Fruit fly (Drosophila melanogaster) whole organism, embryonic: ENCODE measurements around the gene CG32074.

ENCODE experiments used
- CG13287 ChIP-seq: fragments of 200-800 bp; sonication (Bioruptor generic); IDR thresholded peaks from 2 replicates; pipeline ENCODE4 v1.3.6; 2022; ENCODE audit warnings: missing biosample characterization, missing genetic modification characterization; ENCODE audit not compliant: partially characterized antibody
- CG14441 ChIP-seq: fragments of 200-800 bp; sonication (Bioruptor generic); IDR thresholded peaks from 2 replicates; pipeline ENCODE4 v1.3.6; 2022; ENCODE audit warnings: missing biosample characterization, missing genetic modification characterization
- CG15269 ChIP-seq: fragments of 200-800 bp; sonication (Bioruptor generic); optimal IDR thresholded peaks from 2 replicates; lab custom pipeline; 2018; ENCODE audit warnings: missing biosample characterization, mild to moderate bottlenecking, missing genetic modification characterization, moderate library complexity
- CG1529 ChIP-seq: fragments of 200-800 bp; sonication (Bioruptor generic); optimal IDR thresholded peaks from 3 replicates; lab custom pipeline; 2018; ENCODE audit warnings: missing biosample characterization, missing genetic modification characterization
- CG15601 ChIP-seq: fragments of 200-800 bp; sonication (Bioruptor generic); optimal IDR thresholded peaks from 3 replicates; lab custom pipeline; 2019; ENCODE audit warnings: missing biosample characterization, mild to moderate bottlenecking, missing genetic modification characterization, moderate library complexity
- CG2199 ChIP-seq: fragments of 200-800 bp; sonication (Bioruptor generic); IDR thresholded peaks from 3 replicates; pipeline ENCODE4 v1.3.6; 2022; ENCODE audit warnings: missing biosample characterization, missing genetic modification characterization
- CG30431 ChIP-seq: fragments of 200-800 bp; sonication (Bioruptor generic); optimal IDR thresholded peaks from 2 replicates; lab custom pipeline; 2017; ENCODE audit warnings: missing biosample characterization, missing genetic modification characterization
- CG3281 ChIP-seq: fragments of 200-800 bp; sonication (Bioruptor generic); optimal IDR thresholded peaks from 3 replicates; lab custom pipeline; 2017; ENCODE audit warnings: missing biosample characterization, mild to moderate bottlenecking, missing genetic modification characterization
- CG43689 ChIP-seq: fragments of 200-800 bp; sonication (Bioruptor generic); IDR thresholded peaks from 2 replicates; pipeline ENCODE4 v1.3.6; 2022; ENCODE audit warnings: missing biosample characterization, missing genetic modification characterization
- CG4617 ChIP-seq: fragments of 200-800 bp; sonication (Bioruptor generic); optimal IDR thresholded peaks from 3 replicates; lab custom pipeline; 2016; ENCODE audit warnings: missing biosample characterization, missing genetic modification characterization, borderline replicate concordance
- CG7357 ChIP-seq: fragments of 200-800 bp; sonication (Bioruptor generic); IDR thresholded peaks from 3 replicates; pipeline ENCODE4 v1.3.6; 2022; ENCODE audit warnings: missing biosample characterization, missing genetic modification characterization
- CG7556 ChIP-seq: fragments of 200-800 bp; sonication (Bioruptor generic); optimal IDR thresholded peaks from 2 replicates; lab custom pipeline; 2017; ENCODE audit warnings: missing biosample characterization, mild to moderate bottlenecking, missing genetic modification characterization
- CG8290 ChIP-seq, 3 experiments: fragments of 200-800 bp; sonication (Bioruptor generic); optimal IDR thresholded peaks; 2 replicates each; lab custom pipeline; 2016 to 2019; ENCODE audit warnings: missing biosample characterization in 3 of 3, missing genetic modification characterization in 3 of 3, mild to moderate bottlenecking in 2 of 3, moderate library complexity in 1 of 3
- CG9609 ChIP-seq: fragments of 200-800 bp; sonication (Bioruptor generic); optimal IDR thresholded peaks from 3 replicates; lab custom pipeline; 2016; ENCODE audit warnings: missing biosample characterization, missing genetic modification characterization
- CG9797 ChIP-seq: fragments of 200-800 bp; sonication (Bioruptor generic); optimal IDR thresholded peaks from 3 replicates; lab custom pipeline; 2018; ENCODE audit warnings: missing biosample characterization, mild to moderate bottlenecking, missing genetic modification characterization
- CoRest ChIP-seq: fragments of 200-800 bp; sonication (Bioruptor generic); optimal IDR thresholded peaks from 3 replicates; lab custom pipeline; 2018; ENCODE audit warnings: missing biosample characterization, mild to moderate bottlenecking, missing genetic modification characterization, moderate library complexity
- Dip2 ChIP-seq: fragments of 200-800 bp; sonication (Bioruptor generic); IDR thresholded peaks from 2 replicates; pipeline ENCODE4 v1.3.6; 2022; ENCODE audit warnings: missing biosample characterization, missing genetic modification characterization
- Dp ChIP-seq: fragments of 200-800 bp; sonication (Bioruptor generic); optimal IDR thresholded peaks from 2 replicates; lab custom pipeline; 2018; ENCODE audit warnings: missing biosample characterization, mild to moderate bottlenecking, missing genetic modification characterization, moderate library complexity
- E2f2 ChIP-seq: fragments of 200-800 bp; sonication (Bioruptor generic); IDR thresholded peaks from 2 replicates; pipeline ENCODE4 v1.3.6; 2022; ENCODE audit warnings: missing biosample characterization, missing genetic modification characterization
- Elba2 ChIP-seq: fragments of 200-800 bp; sonication (Bioruptor generic); optimal IDR thresholded peaks from 3 replicates; lab custom pipeline; 2016; ENCODE audit warnings: missing biosample characterization, missing genetic modification characterization
- Lhr ChIP-seq: fragments of 200-800 bp; sonication (Bioruptor generic); optimal IDR thresholded peaks from 3 replicates; lab custom pipeline; 2017; ENCODE audit warnings: mild to moderate bottlenecking, missing biosample characterization, missing genetic modification reagents, missing genetic modification characterization
- MBD-R2 ChIP-seq: fragments of 200-800 bp; sonication (Bioruptor generic); IDR thresholded peaks from 2 replicates; pipeline ENCODE4 v1.3.6; 2022; ENCODE audit warnings: missing biosample characterization, missing genetic modification characterization
- MESR4 ChIP-seq: fragments of 200-800 bp; sonication (Bioruptor generic); optimal IDR thresholded peaks from 2 replicates; lab custom pipeline; 2018; ENCODE audit warnings: missing biosample characterization, mild to moderate bottlenecking, missing genetic modification characterization, moderate library complexity
- Med ChIP-seq: fragments of 200-800 bp; sonication (Bioruptor generic); peaks from one replicate; lab custom pipeline; 2016; ENCODE audit warnings: missing biosample characterization, missing genetic modification characterization, mild to moderate bottlenecking, inconsistent platforms, moderate library complexity
- Myb ChIP-seq: fragments of 200-800 bp; sonication (Bioruptor generic); optimal IDR thresholded peaks from 2 replicates; lab custom pipeline; 2016; ENCODE audit warnings: missing biosample characterization, missing genetic modification characterization
- Neu2 ChIP-seq: fragments of 200-800 bp; sonication (Bioruptor generic); optimal IDR thresholded peaks from 3 replicates; lab custom pipeline; 2016; ENCODE audit warnings: missing biosample characterization, missing genetic modification characterization, borderline replicate concordance
- Ptx1 ChIP-seq: fragments of 200-800 bp; sonication (Bioruptor generic); IDR thresholded peaks from 2 replicates; pipeline ENCODE4 v1.3.6; 2022; ENCODE audit warnings: missing biosample characterization, missing genetic modification characterization
- Rfx ChIP-seq: fragments of 200-800 bp; sonication (Bioruptor generic); IDR thresholded peaks from 2 replicates; pipeline ENCODE4 v1.3.6; 2022; ENCODE audit warnings: missing biosample characterization, missing genetic modification characterization
- bbx ChIP-seq: fragments of 200-800 bp; sonication (Bioruptor generic); IDR thresholded peaks from 2 replicates; pipeline ENCODE4 v1.3.6; 2022; ENCODE audit warnings: missing biosample characterization, missing genetic modification characterization; ENCODE audit not compliant: partially characterized antibody
- ci ChIP-seq: fragments of 200-800 bp; sonication (Bioruptor generic); IDR thresholded peaks from 3 replicates; pipeline ENCODE4 v1.3.6; 2022; ENCODE audit warnings: missing biosample characterization, missing genetic modification characterization
- crp ChIP-seq, 2 experiments: fragments of 200-800 bp; sonication (Bioruptor generic); optimal IDR thresholded peaks; 2 replicates in 1 of 2; 3 replicates in 1 of 2; lab custom pipeline; 2017; ENCODE audit warnings: missing biosample characterization in 2 of 2, missing genetic modification characterization in 2 of 2, mild to moderate bottlenecking in 1 of 2, moderate library complexity in 1 of 2
- dpn ChIP-seq, 2 experiments: fragments of 200-800 bp; sonication (Bioruptor generic); optimal IDR thresholded peaks; 3 replicates each; lab custom pipeline; 2016; ENCODE audit warnings: missing biosample characterization in 2 of 2, missing genetic modification characterization in 2 of 2
- dysf ChIP-seq: fragments of 200-800 bp; sonication (Bioruptor generic); IDR thresholded peaks from 3 replicates; pipeline ENCODE4 v1.3.6; 2022; ENCODE audit warnings: missing biosample characterization, missing genetic modification characterization
- esg ChIP-seq: fragments of 200-800 bp; sonication (Bioruptor generic); conservative IDR thresholded peaks from 2 replicates; pipeline ENCODE4 v1.3.6; 2022; ENCODE audit warnings: missing biosample characterization, missing genetic modification characterization
- fd64A ChIP-seq: fragments of 200-800 bp; sonication (Bioruptor generic); optimal IDR thresholded peaks from 3 replicates; lab custom pipeline; 2018; ENCODE audit warnings: missing biosample characterization, mild to moderate bottlenecking, missing genetic modification characterization
- gfzf ChIP-seq: fragments of 200-800 bp; sonication (Bioruptor generic); optimal IDR thresholded peaks from 2 replicates; lab custom pipeline; 2016; ENCODE audit warnings: missing biosample characterization, mild to moderate bottlenecking, missing genetic modification characterization, moderate library complexity
- insv ChIP-seq, 2 experiments: fragments of 200-800 bp; sonication (Bioruptor generic); optimal IDR thresholded peaks; 3 replicates each; lab custom pipeline; 2016 to 2018; ENCODE audit warnings: missing biosample characterization in 2 of 2, missing genetic modification characterization in 2 of 2
- mam ChIP-seq: fragments of 200-800 bp; sonication (Bioruptor generic); optimal IDR thresholded peaks from 3 replicates; lab custom pipeline; 2016; ENCODE audit warnings: missing biosample characterization, missing genetic modification characterization
- pzg ChIP-seq: fragments of 200-800 bp; sonication (Bioruptor generic); optimal IDR thresholded peaks from 3 replicates; lab custom pipeline; 2018; ENCODE audit warnings: missing biosample characterization, mild to moderate bottlenecking, missing genetic modification characterization, moderate library complexity
- scrt ChIP-seq: fragments of 200-800 bp; sonication (Bioruptor generic); optimal IDR thresholded peaks from 2 replicates; lab custom pipeline; 2018; ENCODE audit warnings: missing biosample characterization, mild to moderate bottlenecking, missing genetic modification characterization, moderate library complexity
- so ChIP-seq: fragments of 200-800 bp; sonication (Bioruptor generic); IDR thresholded peaks from 3 replicates; pipeline ENCODE4 v1.3.6; 2022; ENCODE audit warnings: missing biosample characterization, missing genetic modification characterization
- stwl ChIP-seq: fragments of 200-800 bp; sonication (Bioruptor generic); optimal IDR thresholded peaks from 3 replicates; lab custom pipeline; 2018; ENCODE audit warnings: missing biosample characterization, mild to moderate bottlenecking, missing genetic modification characterization, moderate library complexity
- tin ChIP-seq: fragments of 200-800 bp; sonication (Bioruptor generic); optimal IDR thresholded peaks from 3 replicates; lab custom pipeline; 2016; ENCODE audit warnings: missing biosample characterization, missing genetic modification characterization
- tna ChIP-seq: fragments of 200-800 bp; sonication (Bioruptor generic); IDR thresholded peaks from 2 replicates; pipeline ENCODE4 v1.3.6; 2022; ENCODE audit warnings: missing biosample characterization, missing genetic modification characterization; ENCODE audit not compliant: partially characterized antibody
- wor ChIP-seq: fragments of 200-800 bp; sonication (Bioruptor generic); IDR thresholded peaks from 2 replicates; pipeline ENCODE4 v1.3.6; 2022; ENCODE audit warnings: missing biosample characterization, missing genetic modification characterization

The CG32074 gene

dm6 chr3L:11169299-11170181 is 37.4 kb upstream of the CG32074 start, which contains the start of the genes wls and Adck5 (continued):
- TF ChIP-seq CG9609 (GFP tag; lab: Kevin White, UChicago) (peak; percentile 2), wor (GFP tag; lab: Robert Waterston, UW) (no peak), mam (GFP tag; lab: Kevin White, UChicago) (peak; percentile 3), Lhr (GFP tag; lab: Kevin White, UChicago) (peak; percentile 41), scrt (GFP tag; lab: Kevin White, UChicago) (peak; percentile 82), CG7556 (no peak)

DNA sequence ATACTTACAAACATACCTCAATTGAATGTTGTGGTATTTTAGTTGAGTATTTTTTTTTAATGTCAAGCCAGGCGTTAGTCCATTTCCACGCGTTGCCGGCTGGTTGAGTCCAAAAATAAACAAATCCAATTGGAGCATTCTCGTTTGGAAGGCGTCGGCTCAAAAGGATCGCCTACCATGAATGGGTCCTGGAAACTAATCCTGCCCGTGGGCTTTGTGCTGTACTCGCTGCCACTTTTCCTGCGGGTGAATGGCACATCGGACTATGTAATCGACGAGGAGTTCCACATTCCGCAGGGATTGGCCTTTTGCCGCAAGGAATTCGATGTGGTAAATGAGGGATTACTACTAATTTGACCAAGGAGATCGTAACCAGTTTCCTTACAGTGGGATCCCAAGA is 32.8 kb upstream of the CG32074 start, which contains the start of gene Alg10:
Gene Alg10 (plus strand): TSS at position 73 of the 400 bp plus-strand sequence.
- peak; percentile 13; the same call in 1 of the 2 replicates for TF ChIP-seq bbx (GFP tag; lab: Robert Waterston, UW)
- TF ChIP-seq Myb: peak; percentile 34
- TF ChIP-seq MBD-R2 (GFP tag; lab: Robert Waterston, UW): peak; percentile 69
- TF ChIP-seq Elba2 (GFP tag; lab: Kevin White, UChicago): peak; percentile 38
- TF ChIP-seq tin (GFP tag; lab: Kevin White, UChicago): no peak
- peak in 1 of 2 experiments; percentile 90 for TF ChIP-seq insv (GFP tag; optimal IDR thresholded peaks at IDR 0.05; lab: Kevin White, UChicago)
- TF ChIP-seq CG8290 (GFP tag; optimal IDR thresholded peaks at IDR 0.05; lab: Kevin White, UChicago): no peak
- TF ChIP-seq CG8290 (tag; optimal IDR thresholded peaks at IDR 0.05; lab: Kevin White, UChicago): no peak
- TF ChIP-seq fd64A (GFP tag; lab: Kevin White, UChicago): no peak
- no peak for TF ChIP-seq CG3281 (GFP tag; lab: Kevin White, UChicago)
- no peak for TF ChIP-seq CG15601 (tag; lab: Kevin White, UChicago)
- TF ChIP-seq pzg: peak; percentile 32
- 0 out of 2 replicates have a peak, but pooled peaks have one; percentile 22 for TF ChIP-seq CG43689 (GFP tag; lab: Robert Waterston, UW)
- peak; percentile 77 for TF ChIP-seq gfzf
- peak in 1 of 2 experiments; percentile 51 for TF ChIP-seq crp (GFP tag; optimal IDR thresholded peaks at IDR 0.05; lab: Kevin White, UChicago)
- peak; percentile 7 for TF ChIP-seq CG4617 (GFP tag; lab: Kevin White, UChicago)
- TF ChIP-seq ci (GFP tag; lab: Robert Waterston, UW): no peak
- peak; percentile 95 for TF ChIP-seq Neu2 (GFP tag; lab: Kevin White, UChicago)
- TF ChIP-seq CG14441 (GFP tag; lab: Robert Waterston, UW): no peak
- TF ChIP-seq MESR4: peak; percentile 23
- TF ChIP-seq Dip2 (GFP tag; lab: Robert Waterston, UW): no peak
- peak; percentile 24 for TF ChIP-seq Dp
- TF ChIP-seq tna (GFP tag; lab: Robert Waterston, UW): no peak
- TF ChIP-seq E2f2 (GFP tag; lab: Robert Waterston, UW): peak; percentile 30; the same call in 1 of the 2 replicates
- peak; percentile 80 for TF ChIP-seq stwl (tag; lab: Kevin White, UChicago)
- TF ChIP-seq dpn (GFP tag; optimal IDR thresholded peaks at IDR 0.05; lab: Kevin White, UChicago): no peak
- TF ChIP-seq CG13287 (GFP tag; lab: Robert Waterston, UW): peak; percentile 33; the same call in 1 of the 2 replicates
- TF ChIP-seq Med (GFP tag; lab: Kevin White, UChicago): peak; percentile 63
- peak; percentile 52 for TF ChIP-seq CG9797 (GFP tag; lab: Kevin White, UChicago)

DNA sequence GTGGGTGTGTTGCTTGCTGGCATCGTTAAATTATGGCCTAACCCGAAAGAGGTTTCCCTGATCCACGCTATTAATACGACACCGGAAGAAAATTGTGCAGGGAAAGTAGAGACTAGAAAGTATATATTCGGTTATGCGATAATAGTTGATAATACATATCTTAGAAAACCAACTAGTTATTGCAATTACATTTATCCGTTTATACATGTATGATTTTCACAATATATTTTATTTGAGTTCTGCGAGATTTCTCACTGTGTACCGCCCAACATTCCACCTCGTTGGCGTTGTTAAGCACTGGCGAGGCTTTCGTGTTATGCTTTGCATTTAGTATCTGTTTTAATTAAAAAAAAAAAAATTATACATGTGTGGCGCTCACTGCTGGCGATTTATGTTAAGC is 23.3 kb upstream of the CG32074 start:
- TF ChIP-seq CG30431 (GFP tag; lab: Kevin White, UChicago) (peak; percentile 6), Ptx1 (GFP tag; lab: Robert Waterston, UW) (0 out of 2 replicates have a peak, but pooled peaks have one; percentile 13), CoRest (tag; lab: Kevin White, UChicago) (peak; percentile 7), Rfx (peak; percentile 39), dysf (0 out of 3 replicates have a peak, but pooled peaks have one; percentile 23), CG1529 (no peak), mam (GFP tag; lab: Kevin White, UChicago) (no peak), esg (peak; percentile 47), so (GFP tag; lab: Robert Waterston, UW) (peak; percentile 54; the same call in 1 of the 3 replicates), CG15269 (tag; lab: Kevin White, UChicago) (peak; percentile 18), CG7357 (GFP tag; lab: Robert Waterston, UW) (0 out of 3 replicates have a peak, but pooled peaks have one; percentile 6), CG2199 (GFP tag; lab: Robert Waterston, UW) (no peak)
